Worm (Caenorhabditis elegans): ENCODE measurements around the gene T14B4.8.

- TF ChIP-seq W03F9.2 (tag; optimal IDR thresholded peaks at IDR 0.05) (no peak), him-1 (tag; optimal IDR thresholded peaks at IDR 0.05) (no peak)
These were observed 46.3 kb downstream of the T14B4.8 start for ce11 chrII:6682918-6683317.

Data from whole organism, L4/young adult.